Fruit fly (Drosophila melanogaster) whole organism: ENCODE measurements around the gene CG14383.

Experiments used
- CG8478 ChIP-seq: fragments of >200 bp; optimal IDR thresholded peaks from 2 replicates; lab custom pipeline; 2018; ENCODE audit warnings: inconsistent platforms
- Dll ChIP-seq: fragments of >200 bp; optimal IDR thresholded peaks from 2 replicates; lab custom pipeline; 2017
- EcR ChIP-seq, 2 experiments: fragments of >200 bp; optimal IDR thresholded peaks; 2 replicates each; lab custom pipeline; 2017; ENCODE audit warnings: missing biosample characterization in 2 of 2, missing genetic modification characterization in 2 of 2, missing genetic modification reagents in 2 of 2
- pan ChIP-seq: fragments of >200 bp; optimal IDR thresholded peaks from 2 replicates; lab custom pipeline; 2017
- psq ChIP-seq: fragments of >200 bp; optimal IDR thresholded peaks from 2 replicates; lab custom pipeline; 2017
- usp ChIP-seq: fragments of >200 bp; optimal IDR thresholded peaks from 2 replicates; lab custom pipeline; 2017; ENCODE audit warnings: missing biosample characterization, missing genetic modification characterization, mixed read lengths

CG14383 gene

DNA sequence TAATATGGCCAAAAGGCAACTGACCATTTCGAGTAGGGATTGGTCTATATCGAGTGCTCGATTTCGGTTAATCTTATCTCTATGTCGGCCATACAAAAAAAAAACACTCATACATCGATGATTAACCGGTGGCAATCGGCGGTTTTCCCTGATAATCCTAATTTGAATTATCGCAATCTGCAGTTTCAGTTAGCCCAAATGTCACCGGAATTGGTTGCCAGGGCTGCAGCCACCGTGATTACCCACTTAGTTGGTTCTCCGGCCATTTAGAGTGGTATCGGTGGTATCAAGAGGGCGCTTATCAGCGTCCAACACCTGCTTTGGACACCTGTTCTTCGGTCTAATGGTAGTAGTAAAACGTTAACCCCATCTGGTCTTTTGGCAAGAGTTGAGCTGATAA, 16.2 kb downstream of the CG14383 start:
- no peak for TF ChIP-seq Dll
- no peak for TF ChIP-seq psq (lab: Kevin White, UChicago)
- TF ChIP-seq pan (lab: Kevin White, UChicago), result no peak
- TF ChIP-seq CG8478, result no peak
- no peak for TF ChIP-seq usp (GFP tag; lab: Kevin White, UChicago)
- TF ChIP-seq EcR (GFP tag; optimal IDR thresholded peaks at IDR 0.05; lab: Kevin White, UChicago), result no peak

DNA sequence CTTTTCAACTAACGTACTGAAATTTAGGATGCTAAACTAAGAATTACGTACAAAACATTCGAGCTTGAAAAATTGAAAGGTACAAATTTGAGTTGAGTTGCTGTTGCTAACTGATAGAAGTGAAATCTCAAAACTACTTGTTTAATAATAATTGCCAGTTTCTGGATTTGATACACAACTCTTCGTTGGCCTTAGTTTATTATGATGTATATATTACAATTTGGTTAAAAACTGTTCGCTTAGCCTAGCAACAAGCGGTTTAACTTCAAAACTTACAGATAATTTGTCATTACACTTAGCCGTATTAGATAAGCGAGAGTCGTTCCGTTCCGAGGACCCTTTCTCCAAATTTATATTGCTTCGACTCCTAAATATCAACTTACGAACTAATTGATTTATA, 20.7 kb downstream of the CG14383 start, which contains the start of the genes CG14384 and grsm:
TSS of gene CG14384 (minus strand) at position 101 of the 400 bp plus-strand sequence.
TSS of gene grsm (minus strand) at position 101 of the 400 bp plus-strand sequence.
- TF ChIP-seq EcR (GFP tag; optimal IDR thresholded peaks at IDR 0.05; lab: Kevin White, UChicago) (no peak), psq (lab: Kevin White, UChicago) (no peak), pan (lab: Kevin White, UChicago) (no peak), Dll (no peak), usp (GFP tag; lab: Kevin White, UChicago) (no peak), CG8478 (no peak)

DNA sequence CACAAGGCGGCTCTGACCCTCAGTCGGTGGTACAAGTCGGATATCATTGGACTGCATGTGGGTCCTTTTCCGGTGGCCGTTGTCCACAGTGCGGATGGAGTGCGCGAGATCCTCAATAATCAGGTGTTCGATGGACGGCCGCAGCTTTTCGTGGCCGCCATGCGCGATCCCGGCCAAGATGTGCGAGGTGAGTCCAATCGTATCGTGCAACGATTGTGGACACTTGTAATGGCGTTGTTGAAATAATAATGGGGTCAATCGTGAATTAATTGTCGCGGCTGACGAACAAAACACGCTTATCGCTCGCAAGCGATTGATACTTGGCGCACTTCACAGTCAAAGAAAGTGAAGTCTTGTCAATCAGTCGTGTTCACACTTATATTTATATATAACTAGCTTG, 24.3 kb downstream of the CG14383 start:
- TF ChIP-seq EcR (GFP tag; optimal IDR thresholded peaks at IDR 0.05; lab: Kevin White, UChicago) (no peak), usp (GFP tag; lab: Kevin White, UChicago) (no peak), psq (lab: Kevin White, UChicago) (no peak), pan (lab: Kevin White, UChicago) (no peak), CG8478 (no peak), Dll (no peak)

DNA sequence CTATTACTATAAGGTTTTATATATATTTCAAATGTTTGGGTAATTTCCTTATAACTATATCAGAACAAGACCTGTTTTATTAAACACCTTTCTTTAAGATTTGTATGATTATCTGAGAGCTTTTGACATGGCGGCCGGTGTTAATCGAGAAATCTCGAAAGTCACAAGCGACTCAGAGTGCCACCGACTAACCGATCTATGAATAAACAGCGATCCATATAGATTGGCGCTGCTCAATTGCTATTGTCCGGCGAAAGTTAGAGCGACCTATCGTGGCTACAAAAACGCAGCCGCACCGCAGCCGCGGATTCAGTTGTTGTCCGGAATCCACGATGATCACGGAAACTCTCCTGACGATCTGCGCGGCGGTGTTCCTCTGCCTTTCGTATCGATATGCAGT, 24.8 kb downstream of the CG14383 start, which contains the start of gene Cyp304a1:
TSS of gene Cyp304a1 (plus strand) at position 301 of the 400 bp plus-strand sequence.
- TF ChIP-seq usp (GFP tag; lab: Kevin White, UChicago), result no peak

DNA sequence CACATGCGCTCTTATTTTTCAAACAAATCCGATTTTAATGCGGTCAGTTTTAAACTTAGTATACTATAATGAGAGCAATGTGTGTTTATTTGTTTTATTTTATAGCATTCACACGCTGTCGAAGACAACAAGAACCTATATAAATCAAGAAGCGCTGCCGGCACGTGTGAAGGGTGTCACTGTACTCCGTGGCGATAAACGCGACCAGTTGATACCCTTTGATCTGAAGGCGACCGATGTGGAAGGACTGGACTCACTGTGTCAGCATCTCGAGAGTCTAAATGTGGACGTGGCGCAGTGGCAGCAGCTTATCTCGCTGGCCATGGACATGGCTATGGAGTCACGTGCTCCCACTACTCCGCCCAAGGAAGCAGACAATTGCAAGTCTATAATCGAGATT, 25.7 kb downstream of the CG14383 start:
- TF ChIP-seq CG8478 (no peak), usp (GFP tag; lab: Kevin White, UChicago) (no peak), psq (lab: Kevin White, UChicago) (no peak), Dll (no peak), EcR (GFP tag; optimal IDR thresholded peaks at IDR 0.05; lab: Kevin White, UChicago) (no peak), pan (lab: Kevin White, UChicago) (no peak)

DNA sequence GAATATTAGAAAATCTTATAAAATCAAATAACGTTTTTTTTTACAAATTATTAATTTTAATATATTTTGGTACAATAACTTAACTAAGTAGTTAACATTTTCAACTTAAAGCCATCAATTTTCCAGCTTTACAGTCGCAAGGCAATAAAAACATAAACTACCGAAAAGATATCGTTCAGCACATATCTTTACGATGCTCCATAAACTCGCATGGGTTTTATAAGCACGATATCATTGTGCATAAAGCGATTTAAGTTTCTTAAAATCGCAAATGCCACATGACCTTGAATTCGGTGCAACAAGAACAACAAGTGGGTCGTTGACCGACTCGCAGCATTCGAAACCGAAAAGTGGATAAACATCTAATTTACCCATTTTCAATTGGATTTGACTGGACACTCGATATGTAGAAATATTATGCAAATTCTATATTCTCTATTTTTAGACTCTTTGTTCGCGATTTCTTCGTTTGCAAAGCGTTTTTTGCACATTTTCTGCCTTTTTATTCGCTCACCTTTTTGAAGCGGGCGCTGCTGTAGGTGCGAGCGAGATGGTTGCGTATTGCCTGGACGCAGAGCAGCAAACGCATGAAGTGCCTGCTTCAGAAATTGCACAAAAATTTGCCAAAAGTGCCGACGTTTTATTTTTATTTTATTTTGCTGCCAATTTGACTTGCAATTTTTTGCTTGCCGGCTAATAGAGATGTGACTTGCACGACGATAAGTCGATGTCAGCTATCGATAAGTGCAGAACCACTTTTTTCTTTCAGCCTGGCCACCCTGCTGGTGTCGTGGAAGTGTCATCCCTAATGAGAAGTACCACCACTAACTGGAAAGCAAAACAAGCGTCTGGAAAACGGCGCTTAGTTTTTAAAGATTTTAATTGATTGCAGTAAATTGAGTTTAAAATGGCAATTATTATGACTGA, 27.1 kb downstream of the CG14383 start, which contains the start of gene Spc25:
TSS of gene Spc25 (plus strand) at position 817 of the 927 bp plus-strand sequence.
- peak; percentile 54 to 84 for TF ChIP-seq EcR (GFP tag; optimal IDR thresholded peaks at IDR 0.05; lab: Kevin White, UChicago)
- TF ChIP-seq usp (GFP tag; lab: Kevin White, UChicago), result no peak

DNA sequence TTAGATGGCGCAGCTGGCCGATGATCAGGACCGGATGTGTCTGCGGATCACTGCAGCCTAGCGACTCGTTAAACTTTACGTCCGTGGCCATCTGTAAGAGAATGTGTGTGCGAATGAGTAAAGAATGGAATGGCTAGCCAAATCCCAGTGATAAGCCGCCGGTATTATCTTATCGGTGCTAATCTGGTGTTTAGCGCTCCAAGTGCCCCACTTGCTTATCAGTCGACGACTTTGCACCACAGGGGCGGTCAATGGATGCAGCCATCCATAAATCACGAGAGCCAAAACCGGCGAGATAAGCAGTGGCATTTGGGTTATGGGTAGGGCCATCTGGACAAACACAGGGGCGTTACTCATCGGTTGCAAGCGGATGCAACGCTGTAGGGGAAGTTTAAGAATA, 28.1 kb downstream of the CG14383 start:
- TF ChIP-seq Dll (no peak), usp (GFP tag; lab: Kevin White, UChicago) (no peak), CG8478 (no peak), pan (lab: Kevin White, UChicago) (no peak), psq (lab: Kevin White, UChicago) (no peak), EcR (GFP tag; optimal IDR thresholded peaks at IDR 0.05; lab: Kevin White, UChicago) (no peak)

DNA sequence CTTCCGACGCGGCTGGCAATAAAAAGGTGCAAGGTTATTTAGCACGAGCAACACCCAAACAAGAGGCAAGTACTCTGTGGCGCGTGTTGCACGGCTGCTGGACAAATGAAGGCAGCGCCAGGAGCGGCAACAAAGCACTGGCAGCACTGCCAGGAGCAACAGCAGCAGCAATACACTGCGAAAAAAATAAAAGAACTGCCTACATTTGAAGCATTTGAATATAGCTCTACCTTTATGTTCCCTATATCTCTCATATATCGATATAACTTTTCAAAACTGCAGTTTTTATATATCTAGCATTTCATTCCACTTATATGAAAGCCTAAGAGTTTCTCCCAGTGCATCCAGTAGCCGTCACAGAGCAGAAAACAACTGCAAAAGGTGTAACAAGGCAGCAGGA, 30.9 kb downstream of the CG14383 start:
- no peak for TF ChIP-seq pan (lab: Kevin White, UChicago)
- no peak for TF ChIP-seq usp (GFP tag; lab: Kevin White, UChicago)
- no peak for TF ChIP-seq CG8478
- no peak for TF ChIP-seq Dll
- no peak for TF ChIP-seq psq (lab: Kevin White, UChicago)
- no peak for TF ChIP-seq EcR (GFP tag; optimal IDR thresholded peaks at IDR 0.05; lab: Kevin White, UChicago)
